Worm (Caenorhabditis elegans): ENCODE measurements around the gene sri-2.

DNA sequence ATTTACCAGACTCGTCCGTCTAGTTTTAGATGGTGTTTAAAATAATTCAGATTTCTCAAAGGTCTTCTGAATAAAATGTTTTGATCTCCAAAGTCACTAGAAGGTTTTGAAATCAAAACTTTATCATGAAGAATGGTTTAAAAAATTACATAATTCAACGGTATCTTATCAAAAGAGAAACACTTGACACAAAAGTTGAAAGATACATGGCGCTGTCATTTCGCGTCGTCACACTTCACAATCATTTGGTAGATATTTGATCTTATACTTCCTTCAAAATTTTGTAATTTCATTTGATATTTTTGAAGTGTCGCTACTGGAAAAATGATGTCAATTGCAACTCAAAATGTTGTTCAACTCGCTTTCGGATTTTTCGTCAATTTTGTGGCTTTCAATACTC is 7.9 kb downstream of the sri-2 start, which contains the start of gene F36G9.3:
- TF ChIP-seq che-1 (tag; optimal IDR thresholded peaks at IDR 0.05) = no peak
- TF ChIP-seq ceh-30 (tag; optimal IDR thresholded peaks at IDR 0.05) = no peak
- no peak for TF ChIP-seq nhr-232 (tag; optimal IDR thresholded peaks at IDR 0.05)
- TF ChIP-seq pax-1 (tag; optimal IDR thresholded peaks at IDR 0.05) = no peak
- no peak for TF ChIP-seq nfya-1 (tag; optimal IDR thresholded peaks at IDR 0.05)
- TF ChIP-seq hlh-30 (tag; optimal IDR thresholded peaks at IDR 0.05; ENCODE audit: insufficient read depth) = no peak
- TF ChIP-seq ahr-1 (tag; optimal IDR thresholded peaks at IDR 0.05) = no peak
- no peak for TF ChIP-seq sox-2 (GFP tag; IDR thresholded peaks at IDR 0.05)

Measured in whole organism, late embryonic.